Worm (Caenorhabditis elegans): Measurements from ENCODE around the gene fbxb-19.

Gene fbxb-19

ce11 chrII:1646199-1646598, 42.8 kb downstream of the fbxb-19 start, which contains the start of gene ZC204.17:
Gene ZC204.17 (minus strand): TSS chrII:1646299.
- no peak for TF ChIP-seq pax-3 (tag; optimal IDR thresholded peaks at IDR 0.05)
- TF ChIP-seq nhr-12 (tag; optimal IDR thresholded peaks at IDR 0.05): no peak
- no peak for TF ChIP-seq zip-4 (GFP tag; optimal IDR thresholded peaks at IDR 0.05)
- no peak for TF ChIP-seq lin-15B (tag; optimal IDR thresholded peaks at IDR 0.05)
- TF ChIP-seq C04F5.9 (tag; optimal IDR thresholded peaks at IDR 0.05): no peak

ce11 chrII:1644777-1645348, 44.1 kb downstream of the fbxb-19 start, which contains the start of gene ZC204.6:
Gene ZC204.6 (minus strand): TSS chrII:1644827.
- no peak for TF ChIP-seq nhr-84 (tag; optimal IDR thresholded peaks at IDR 0.05)
- TF ChIP-seq lin-13 (GFP tag; optimal IDR thresholded peaks at IDR 0.05): no peak
- TF ChIP-seq ama-1 (optimal IDR thresholded peaks at IDR 0.05): no peak
- TF ChIP-seq lin-39 (tag; optimal IDR thresholded peaks at IDR 0.05): no peak
- no peak for TF ChIP-seq sptf-1 (tag; optimal IDR thresholded peaks at IDR 0.05)
- TF ChIP-seq ceh-88 (GFP tag; IDR thresholded peaks at IDR 0.05): no peak

ce11 chrII:1640496-1640895, 48.5 kb downstream of the fbxb-19 start, which contains the start of gene srh-72:
Gene srh-72 (minus strand): TSS chrII:1640596.
- TF ChIP-seq fkh-8 (tag; optimal IDR thresholded peaks at IDR 0.05) (peak; percentile 62), zip-4 (GFP tag; optimal IDR thresholded peaks at IDR 0.05) (no peak), nhr-11 (tag; optimal IDR thresholded peaks at IDR 0.05) (no peak)
